Worm (Caenorhabditis elegans) whole organism, mixed stage, embryonic: Measurements from ENCODE around the gene C03A7.13.
A peak's percentile ranks its signal among the peaks of the same experiment; 100 is the strongest.

Experiments used
- M03D4.4 ChIP-seq: sonication (generic microtip); optimal IDR thresholded peaks from 2 replicates; lab custom pipeline; 2017; ENCODE audit warnings: mild to moderate bottlenecking, missing genetic modification characterization, missing compliant biosample characterization
- blmp-1 ChIP-seq: fragments of 150-350 bp; optimal IDR thresholded peaks from 2 replicates; lab custom pipeline; 2014; ENCODE audit warnings: missing biosample characterization, missing genetic modification characterization
- ceh-39 ChIP-seq: fragments of 150-350 bp; optimal IDR thresholded peaks from 2 replicates; lab custom pipeline; 2014; ENCODE audit warnings: missing biosample characterization, missing genetic modification characterization
- ceh-43 ChIP-seq: fragments of 200-800 bp; sonication (Bioruptor generic); optimal IDR thresholded peaks from 2 replicates; lab custom pipeline; 2018; ENCODE audit warnings: mild to moderate bottlenecking, missing genetic modification characterization, moderate library complexity, missing compliant biosample characterization
- ceh-83 ChIP-seq: fragments of 200-800 bp; sonication (Bioruptor generic); optimal IDR thresholded peaks from 2 replicates; lab custom pipeline; 2018; ENCODE audit warnings: mild to moderate bottlenecking, missing genetic modification characterization, missing compliant biosample characterization
- cnd-1 ChIP-seq: fragments of 200-800 bp; sonication (Bioruptor generic); optimal IDR thresholded peaks from 2 replicates; lab custom pipeline; 2018; ENCODE audit warnings: mild to moderate bottlenecking, missing genetic modification characterization, missing compliant biosample characterization
- drap-1 ChIP-seq: fragments of 200-800 bp; sonication (Bioruptor generic); optimal IDR thresholded peaks from 3 replicates; lab custom pipeline; 2018; ENCODE audit warnings: mild to moderate bottlenecking, missing genetic modification characterization, missing compliant biosample characterization
- elt-1 ChIP-seq: sonication (generic microtip); optimal IDR thresholded peaks from 2 replicates; lab custom pipeline; 2017; ENCODE audit warnings: missing genetic modification characterization, mild to moderate bottlenecking, missing compliant biosample characterization, antibody characterized with exemption, moderate library complexity, borderline replicate concordance; ENCODE audit not compliant: insufficient read depth
- elt-3 ChIP-seq: fragments of 150-350 bp; optimal IDR thresholded peaks from 2 replicates; lab custom pipeline; 2014; ENCODE audit warnings: missing biosample characterization, missing genetic modification characterization
- flh-1 ChIP-seq: fragments of 200-800 bp; sonication (Bioruptor generic); optimal IDR thresholded peaks from 2 replicates; lab custom pipeline; 2018; ENCODE audit warnings: mild to moderate bottlenecking, missing genetic modification characterization, moderate library complexity, missing compliant biosample characterization
- ham-2 ChIP-seq: fragments of 200-800 bp; sonication (Bioruptor generic); optimal IDR thresholded peaks from 2 replicates; lab custom pipeline; 2018; ENCODE audit warnings: mild to moderate bottlenecking, missing genetic modification characterization, missing compliant biosample characterization
- hlh-1 ChIP-seq: fragments of 150-350 bp; optimal IDR thresholded peaks from 2 replicates; lab custom pipeline; 2014; ENCODE audit warnings: missing biosample characterization, missing genetic modification reagents, missing genetic modification characterization
- lin-13 ChIP-seq: fragments of 150-350 bp; optimal IDR thresholded peaks from 2 replicates; lab custom pipeline; 2014; ENCODE audit warnings: missing biosample characterization, missing genetic modification characterization
- lin-32 ChIP-seq: fragments of 200-800 bp; sonication (Bioruptor generic); optimal IDR thresholded peaks from 2 replicates; lab custom pipeline; 2018; ENCODE audit warnings: mild to moderate bottlenecking, missing genetic modification characterization, missing compliant biosample characterization
- lsy-2 ChIP-seq: fragments of 150-350 bp; optimal IDR thresholded peaks from 2 replicates; lab custom pipeline; 2014; ENCODE audit warnings: missing biosample characterization, missing genetic modification characterization
- mab-5 ChIP-seq: fragments of 150-350 bp; optimal IDR thresholded peaks from 2 replicates; lab custom pipeline; 2014; ENCODE audit warnings: missing biosample characterization, missing genetic modification characterization
- mls-2 ChIP-seq: sonication (generic microtip); optimal IDR thresholded peaks from 2 replicates; lab custom pipeline; 2016; ENCODE audit warnings: mild to moderate bottlenecking, missing genetic modification characterization, moderate library complexity, missing compliant biosample characterization
- nhr-12 ChIP-seq: fragments of 150-350 bp; optimal IDR thresholded peaks from 2 replicates; lab custom pipeline; 2014; ENCODE audit warnings: missing biosample characterization, missing genetic modification characterization
- nhr-2 ChIP-seq: fragments of 150-350 bp; optimal IDR thresholded peaks from 2 replicates; lab custom pipeline; 2014; ENCODE audit warnings: missing biosample characterization, missing genetic modification characterization
- nhr-237 ChIP-seq: fragments of 150-350 bp; optimal IDR thresholded peaks from 2 replicates; lab custom pipeline; 2014; ENCODE audit warnings: missing biosample characterization, missing genetic modification characterization
- nhr-76 ChIP-seq: sonication (generic microtip); optimal IDR thresholded peaks from 2 replicates; lab custom pipeline; 2017; ENCODE audit warnings: missing biosample characterization, missing genetic modification characterization
- pha-4 ChIP-seq: fragments of 150-350 bp; optimal IDR thresholded peaks from 2 replicates; lab custom pipeline; 2018; ENCODE audit warnings: missing biosample characterization, missing genetic modification reagents, missing genetic modification characterization
- snpc-4 ChIP-seq: fragments of 150-350 bp; optimal IDR thresholded peaks from 2 replicates; lab custom pipeline; 2014; ENCODE audit warnings: missing biosample characterization, missing genetic modification characterization
- sptf-1 ChIP-seq: sonication (generic microtip); optimal IDR thresholded peaks from 2 replicates; lab custom pipeline; 2017; ENCODE audit warnings: mild to moderate bottlenecking, missing genetic modification characterization, moderate library complexity, missing compliant biosample characterization
- tbx-8 ChIP-seq: fragments of 200-800 bp; sonication (Bioruptor generic); optimal IDR thresholded peaks from 2 replicates; lab custom pipeline; 2018; ENCODE audit warnings: mild to moderate bottlenecking, missing genetic modification characterization, moderate library complexity, missing compliant biosample characterization
- unc-120 ChIP-seq: sonication (generic microtip); optimal IDR thresholded peaks from 2 replicates; lab custom pipeline; 2017; ENCODE audit warnings: missing genetic modification characterization, missing compliant biosample characterization; ENCODE audit not compliant: poor library complexity, severe bottlenecking
- unc-39 ChIP-seq: fragments of 150-350 bp; optimal IDR thresholded peaks from 2 replicates; lab custom pipeline; 2014; ENCODE audit warnings: missing biosample characterization, missing genetic modification characterization
- unc-62 ChIP-seq: fragments of 150-350 bp; optimal IDR thresholded peaks from 2 replicates; lab custom pipeline; 2014; ENCODE audit warnings: missing biosample characterization, missing genetic modification reagents, missing genetic modification characterization
- ztf-11 ChIP-seq: fragments of 150-350 bp; optimal IDR thresholded peaks from 2 replicates; lab custom pipeline; 2014; ENCODE audit warnings: missing biosample characterization, missing genetic modification characterization

Gene C03A7.13

DNA sequence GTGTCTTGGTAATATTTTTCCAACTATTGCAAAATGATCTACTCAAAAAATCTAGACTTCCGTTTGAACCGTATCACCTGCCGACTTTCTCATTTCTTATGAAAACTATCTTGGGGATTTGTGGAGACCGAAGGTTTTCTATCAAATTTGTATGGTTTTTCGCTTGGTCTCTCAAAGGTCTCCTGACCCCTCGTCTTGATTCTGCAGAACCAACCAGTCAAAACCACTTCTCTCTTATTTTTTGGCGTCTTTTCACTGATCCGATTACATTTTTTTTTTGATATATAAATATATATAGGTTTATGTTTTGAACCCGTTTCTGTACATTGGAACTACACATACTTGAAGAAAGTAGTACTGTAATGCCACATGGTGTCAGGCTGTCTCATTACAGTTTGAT lies 33.3 kb upstream of the C03A7.13 start:
- TF ChIP-seq sptf-1 (tag; lab: Kevin White, UChicago), result no peak
- TF ChIP-seq mab-5 (tag; lab: Kevin White, UChicago), result no peak
- TF ChIP-seq cnd-1 (tag; lab: Kevin White, UChicago), result no peak
- TF ChIP-seq nhr-237 (tag; lab: Kevin White, UChicago), result no peak
- no peak for TF ChIP-seq pha-4 (tag; lab: Kevin White, UChicago)
- TF ChIP-seq unc-62, result no peak
- TF ChIP-seq nhr-2 (tag; lab: Kevin White, UChicago), result no peak
- no peak for TF ChIP-seq nhr-76 (tag; lab: Kevin White, UChicago)
- no peak for TF ChIP-seq unc-39 (tag; lab: Kevin White, UChicago)
- no peak for TF ChIP-seq elt-3 (tag; lab: Kevin White, UChicago)
- TF ChIP-seq ceh-43 (GFP tag; lab: Kevin White, UChicago), result no peak
- no peak for TF ChIP-seq mls-2 (tag; lab: Kevin White, UChicago)

DNA sequence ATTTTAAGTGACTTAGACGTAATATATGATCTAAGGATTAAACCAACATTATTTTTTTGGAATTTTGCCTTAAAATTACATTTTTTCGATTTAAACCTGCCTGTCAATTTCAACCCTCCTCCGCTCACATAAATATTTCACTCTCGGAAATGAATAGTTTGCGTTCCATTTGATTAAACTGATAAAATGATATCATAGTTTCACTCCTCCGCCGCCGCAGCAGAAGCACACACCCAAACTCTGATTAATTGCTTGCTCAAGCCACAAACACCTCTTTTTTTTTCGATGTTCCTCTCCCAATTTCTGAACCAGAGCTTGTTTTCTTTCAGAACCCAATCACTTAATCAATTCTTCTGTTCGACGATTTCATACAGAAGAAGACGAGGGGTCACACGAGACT lies 30.7 kb upstream of the C03A7.13 start, which contains the start of gene Y49G5B.1:
TSS of gene Y49G5B.1 (plus strand) at position 324 of the 400 bp plus-strand sequence.
- TF ChIP-seq pha-4 (tag; lab: Kevin White, UChicago), result no peak
- TF ChIP-seq unc-62, result no peak
- no peak for TF ChIP-seq lin-13 (tag; lab: Kevin White, UChicago)
- TF ChIP-seq lsy-2 (tag; lab: Kevin White, UChicago), result no peak
- TF ChIP-seq lin-32 (GFP tag; lab: Kevin White, UChicago), result no peak
- no peak for TF ChIP-seq flh-1 (GFP tag; lab: Kevin White, UChicago)
- TF ChIP-seq nhr-12, result no peak
- TF ChIP-seq snpc-4 (tag; lab: Kevin White, UChicago), result no peak
- no peak for TF ChIP-seq ztf-11
- TF ChIP-seq mab-5 (tag; lab: Kevin White, UChicago), result no peak
- no peak for TF ChIP-seq elt-3 (tag; lab: Kevin White, UChicago)

DNA sequence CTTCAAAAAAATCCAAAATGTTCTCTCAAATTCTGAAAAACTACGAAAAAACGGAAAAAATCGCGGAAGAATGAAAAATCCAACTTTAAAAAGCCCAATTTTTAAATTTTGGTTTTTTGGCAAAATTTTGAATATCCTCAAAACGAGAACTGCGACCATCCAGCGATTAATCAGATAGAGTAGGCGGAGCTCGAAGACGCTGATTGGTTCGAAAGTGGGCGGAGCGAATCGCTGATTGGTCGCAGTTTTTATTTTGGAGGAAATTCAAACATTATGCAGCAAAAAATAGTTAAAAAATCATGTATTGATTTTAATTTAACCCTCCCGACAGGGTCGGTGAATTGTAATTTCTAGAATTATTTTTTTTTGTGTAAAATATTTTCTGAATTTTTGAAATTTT lies 21.3 kb upstream of the C03A7.13 start:
- TF ChIP-seq mab-5 (tag; lab: Kevin White, UChicago) (no peak), hlh-1 (no peak), tbx-8 (no peak), mls-2 (tag; lab: Kevin White, UChicago) (no peak), nhr-2 (tag; lab: Kevin White, UChicago) (no peak), nhr-237 (tag; lab: Kevin White, UChicago) (no peak), M03D4.4 (tag; lab: Kevin White, UChicago) (no peak), elt-1 (tag; lab: Kevin White, UChicago) (no peak)

DNA sequence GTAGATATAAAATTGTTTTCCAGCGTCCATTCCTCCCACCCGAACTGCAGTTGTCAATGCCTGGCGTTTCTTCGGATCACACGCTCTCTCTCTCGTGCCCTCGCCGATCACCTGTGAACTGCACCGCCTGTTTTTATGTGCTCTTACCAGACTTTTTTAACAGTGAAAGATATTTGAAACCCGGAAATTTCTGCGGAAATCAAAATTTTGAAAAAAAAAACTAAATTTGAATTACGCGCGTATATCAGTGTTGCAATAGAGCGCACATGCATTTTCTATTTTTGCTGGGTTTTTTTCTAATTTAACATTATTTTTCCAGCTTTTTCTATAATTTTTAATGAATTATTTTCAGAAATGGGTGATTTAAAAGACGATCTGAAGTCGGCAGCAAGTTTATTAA lies 11.8 kb upstream of the C03A7.13 start, which contains the start of gene ttc-37:
TSS of gene ttc-37 (plus strand) at position 349 of the 400 bp plus-strand sequence.
- TF ChIP-seq nhr-237 (tag; lab: Kevin White, UChicago), result peak; percentile 3
- TF ChIP-seq drap-1, result no peak

DNA sequence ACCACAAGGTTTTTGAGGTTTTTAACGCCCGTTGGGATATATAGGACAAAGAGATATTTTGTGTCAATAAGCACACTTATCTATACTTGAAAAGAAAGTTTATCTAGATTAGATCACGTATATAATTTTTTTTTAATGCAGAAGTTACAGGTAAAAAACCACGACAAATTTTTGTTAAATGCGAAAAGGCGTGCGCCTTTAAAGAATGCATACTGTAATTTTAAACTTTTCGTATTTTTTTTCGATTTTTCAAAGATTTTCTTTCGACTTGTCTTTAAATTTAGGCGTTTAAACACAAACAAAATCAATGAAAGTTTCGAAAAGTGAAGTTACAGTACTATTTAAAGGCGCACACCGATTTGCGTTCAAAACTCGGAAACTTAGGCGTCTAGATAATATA lies 11.3 kb upstream of the C03A7.13 start:
- TF ChIP-seq blmp-1 (tag; lab: Kevin White, UChicago), result no peak
- no peak for TF ChIP-seq lin-32 (GFP tag; lab: Kevin White, UChicago)
- no peak for TF ChIP-seq lsy-2 (tag; lab: Kevin White, UChicago)
- no peak for TF ChIP-seq ceh-83 (GFP tag; lab: Kevin White, UChicago)
- TF ChIP-seq mab-5 (tag; lab: Kevin White, UChicago), result no peak
- TF ChIP-seq unc-120 (tag; lab: Kevin White, UChicago), result no peak
- no peak for TF ChIP-seq nhr-76 (tag; lab: Kevin White, UChicago)
- TF ChIP-seq ceh-39 (tag; lab: Kevin White, UChicago), result no peak
- TF ChIP-seq sptf-1 (tag; lab: Kevin White, UChicago), result no peak
- TF ChIP-seq ham-2 (GFP tag; lab: Kevin White, UChicago), result no peak
- no peak for TF ChIP-seq pha-4 (tag; lab: Kevin White, UChicago)
- TF ChIP-seq elt-1 (tag; lab: Kevin White, UChicago), result no peak
- TF ChIP-seq mls-2 (tag; lab: Kevin White, UChicago), result no peak

DNA sequence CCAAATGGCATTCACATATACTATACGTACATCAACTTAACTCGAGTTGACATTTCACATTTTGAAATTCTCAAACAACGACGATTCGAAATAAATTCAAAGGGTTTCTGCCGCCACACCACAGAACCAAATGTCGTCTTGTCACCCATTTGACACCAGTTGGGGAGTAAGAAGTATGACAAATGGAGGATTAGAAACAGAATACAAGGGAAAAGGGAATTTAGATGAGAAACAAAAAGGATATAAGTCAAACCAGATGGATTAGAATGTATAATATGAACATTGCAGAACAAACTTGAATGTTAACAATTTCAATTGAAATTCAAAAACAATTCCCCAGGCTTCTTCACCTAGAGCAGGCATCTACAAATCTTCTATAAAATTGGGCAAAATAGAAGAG lies 9.4 kb upstream of the C03A7.13 start:
- no peak for TF ChIP-seq flh-1 (GFP tag; lab: Kevin White, UChicago)
- peak; percentile 11 for TF ChIP-seq unc-62
